Worm (Caenorhabditis elegans) whole organism, L3 larva: ENCODE results near the gene Y53F4B.24.

Experiments used
- R02D3.7 ChIP-seq: fragments of 150-350 bp; optimal IDR thresholded peaks from 2 replicates; lab custom pipeline; 2014; ENCODE audit warnings: missing biosample characterization, missing genetic modification characterization
- ZK546.5 ChIP-seq: sonication (generic microtip); optimal IDR thresholded peaks from 2 replicates; lab custom pipeline; 2017; ENCODE audit warnings: missing biosample characterization, missing genetic modification characterization
- aly-2 ChIP-seq: fragments of 150-350 bp; optimal IDR thresholded peaks from 2 replicates; lab custom pipeline; 2014; ENCODE audit warnings: missing biosample characterization, missing genetic modification characterization
- elt-3 ChIP-seq, 3 experiments: fragments of 150-350 bp in 1 of 3; sonication (generic microtip) in 2 of 3; optimal IDR thresholded peaks; 2 replicates in 2 of 3; 4 replicates in 1 of 3; lab custom pipeline; 2014 to 2017; ENCODE audit warnings: missing biosample characterization in 3 of 3, missing genetic modification characterization in 3 of 3
- fkh-2 ChIP-seq: fragments of 150-350 bp; optimal IDR thresholded peaks from 2 replicates; lab custom pipeline; 2014; ENCODE audit warnings: missing biosample characterization, missing genetic modification reagents, missing genetic modification characterization
- lin-39 ChIP-seq: fragments of 150-350 bp; optimal IDR thresholded peaks from 2 replicates; lab custom pipeline; 2018; ENCODE audit warnings: missing biosample characterization, missing genetic modification reagents, missing genetic modification characterization
- nhr-11 ChIP-seq: fragments of 150-350 bp; optimal IDR thresholded peaks from 2 replicates; lab custom pipeline; 2014; ENCODE audit warnings: missing biosample characterization, missing genetic modification characterization
- nhr-25 ChIP-seq: sonication (generic microtip); optimal IDR thresholded peaks from 2 replicates; lab custom pipeline; 2017; ENCODE audit warnings: missing biosample characterization, missing genetic modification characterization
- nhr-43 ChIP-seq: sonication (generic microtip); optimal IDR thresholded peaks from 2 replicates; lab custom pipeline; 2016; ENCODE audit warnings: mild to moderate bottlenecking, missing genetic modification characterization, missing compliant biosample characterization; ENCODE audit not compliant: poor library complexity, severe bottlenecking
- nhr-76 ChIP-seq: fragments of 150-350 bp; sonication (generic microtip); optimal IDR thresholded peaks from 5 replicates; lab custom pipeline; 2014; ENCODE audit warnings: missing biosample characterization, missing genetic modification characterization
- nhr-77 ChIP-seq: fragments of 150-350 bp; optimal IDR thresholded peaks from 2 replicates; lab custom pipeline; 2014; ENCODE audit warnings: missing biosample characterization, missing genetic modification characterization
- pha-4 ChIP-seq: fragments of 150-350 bp; optimal IDR thresholded peaks from 2 replicates; lab custom pipeline; 2014; ENCODE audit warnings: missing biosample characterization, missing genetic modification reagents, missing genetic modification characterization
- ztf-11 ChIP-seq: fragments of 150-350 bp; optimal IDR thresholded peaks from 2 replicates; lab custom pipeline; 2014; ENCODE audit warnings: missing biosample characterization, missing genetic modification characterization
- ztf-4 ChIP-seq: fragments of 150-350 bp; optimal IDR thresholded peaks from 2 replicates; lab custom pipeline; 2014; ENCODE audit warnings: missing biosample characterization, missing genetic modification characterization

DNA sequence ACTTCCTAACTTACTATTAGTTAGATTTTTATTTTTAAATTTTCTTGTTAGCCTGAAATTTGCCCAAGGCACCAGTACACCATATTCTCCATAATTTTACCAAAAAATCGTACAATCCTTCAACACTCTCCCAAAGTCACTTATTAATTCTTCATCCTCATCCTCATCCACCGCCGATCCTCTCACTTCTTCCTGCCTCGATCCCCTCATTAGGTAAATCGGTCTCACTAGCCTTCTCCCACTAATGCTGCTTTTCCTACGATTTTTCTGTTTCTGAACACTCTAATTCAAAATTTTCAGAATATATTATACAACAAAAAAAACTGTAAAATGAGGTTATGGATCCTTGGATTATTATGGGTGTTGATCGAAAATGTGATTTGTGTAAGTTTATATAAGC lies 1.7 kb upstream of the Y53F4B.24 start, which contains the start of gene Y53F4B.25:
- no peak for TF ChIP-seq aly-2 (tag; lab: Kevin White, UChicago)
- no peak for TF ChIP-seq lin-39
- TF ChIP-seq R02D3.7 (tag; lab: Kevin White, UChicago): no peak
- no peak for TF ChIP-seq ztf-11 (tag; lab: Kevin White, UChicago)
- TF ChIP-seq ZK546.5 (tag; lab: Kevin White, UChicago): no peak
- no peak for TF ChIP-seq nhr-77 (tag; lab: Kevin White, UChicago)
- no peak for TF ChIP-seq nhr-76
- TF ChIP-seq ztf-4 (tag; lab: Kevin White, UChicago): no peak
- TF ChIP-seq fkh-2 (tag; lab: Kevin White, UChicago): no peak
- TF ChIP-seq nhr-25 (tag; lab: Kevin White, UChicago): no peak
- TF ChIP-seq elt-3 (tag; optimal IDR thresholded peaks at IDR 0.05; lab: Kevin White, UChicago): no peak
- TF ChIP-seq nhr-11: no peak
- no peak for TF ChIP-seq pha-4 (tag; lab: Kevin White, UChicago)
- TF ChIP-seq nhr-43 (tag; lab: Kevin White, UChicago): no peak
